Fruit fly (Drosophila melanogaster) whole organism, embryonic: ENCODE data around the gene mAChR-B.

ENCODE experiments used
- Bdp1 ChIP-seq: fragments of 200-800 bp; sonication (Bioruptor generic); optimal IDR thresholded peaks from 3 replicates; lab custom pipeline; 2016; ENCODE audit warnings: missing biosample characterization, missing genetic modification characterization
- Blimp-1 ChIP-seq: fragments of 200-800 bp; sonication (Bioruptor generic); optimal IDR thresholded peaks from 3 replicates; lab custom pipeline; 2018; ENCODE audit warnings: missing biosample characterization, missing genetic modification characterization, mild to moderate bottlenecking, moderate library complexity, missing genetic modification reagents
- CG10209 ChIP-seq: fragments of 200-800 bp; sonication (Bioruptor generic); optimal IDR thresholded peaks from 3 replicates; lab custom pipeline; 2017; ENCODE audit warnings: missing biosample characterization, mild to moderate bottlenecking, missing genetic modification characterization, missing genetic modification reagents
- CG12659 ChIP-seq: fragments of 200-800 bp; sonication (Bioruptor generic); optimal IDR thresholded peaks from 3 replicates; lab custom pipeline; 2017; ENCODE audit warnings: mild to moderate bottlenecking, missing biosample characterization, missing genetic modification reagents, missing genetic modification characterization
- CG12769 ChIP-seq: fragments of 200-800 bp; sonication (Bioruptor generic); optimal IDR thresholded peaks from 2 replicates; lab custom pipeline; 2019; ENCODE audit warnings: missing biosample characterization, mild to moderate bottlenecking, missing genetic modification characterization, moderate library complexity
- CG13287 ChIP-seq: fragments of 200-800 bp; sonication (Bioruptor generic); IDR thresholded peaks from 2 replicates; pipeline ENCODE4 v1.3.6; 2022; ENCODE audit warnings: missing biosample characterization, missing genetic modification characterization; ENCODE audit not compliant: partially characterized antibody
- CG13424 ChIP-seq: fragments of 200-800 bp; sonication (Bioruptor generic); optimal IDR thresholded peaks from 2 replicates; lab custom pipeline; 2019; ENCODE audit warnings: missing biosample characterization, mild to moderate bottlenecking, missing genetic modification characterization, moderate library complexity
- CG13775 ChIP-seq: fragments of 200-800 bp; sonication (Bioruptor generic); optimal IDR thresholded peaks from 3 replicates; lab custom pipeline; 2017; ENCODE audit warnings: missing biosample characterization, mild to moderate bottlenecking, missing genetic modification characterization
- CG1529 ChIP-seq: fragments of 200-800 bp; sonication (Bioruptor generic); optimal IDR thresholded peaks from 3 replicates; lab custom pipeline; 2018; ENCODE audit warnings: missing biosample characterization, missing genetic modification characterization
- CG16779 ChIP-seq: fragments of 200-800 bp; sonication (Bioruptor generic); IDR thresholded peaks from 2 replicates; pipeline ENCODE4 v1.3.6; 2022; ENCODE audit warnings: missing biosample characterization, missing genetic modification characterization
- CG17829 ChIP-seq: fragments of 200-800 bp; optimal IDR thresholded peaks from 2 replicates; lab custom pipeline; 2019; ENCODE audit warnings: missing biosample characterization, mild to moderate bottlenecking, missing genetic modification characterization, moderate library complexity
- CG2678 ChIP-seq: fragments of 200-800 bp; sonication (Bioruptor generic); optimal IDR thresholded peaks from 3 replicates; lab custom pipeline; 2019; ENCODE audit warnings: missing biosample characterization, mild to moderate bottlenecking, missing genetic modification characterization, moderate library complexity
- CG31365 ChIP-seq: fragments of 200-800 bp; sonication (Bioruptor generic); optimal IDR thresholded peaks from 2 replicates; lab custom pipeline; 2018; ENCODE audit warnings: missing biosample characterization, mild to moderate bottlenecking, missing genetic modification characterization
- CG32767 ChIP-seq: fragments of 200-800 bp; sonication (Bioruptor generic); IDR thresholded peaks from 2 replicates; pipeline ENCODE4 v1.3.6; 2022; ENCODE audit warnings: missing biosample characterization, missing genetic modification characterization
- CG33557 ChIP-seq: fragments of 200-800 bp; sonication (Bioruptor generic); optimal IDR thresholded peaks from 2 replicates; lab custom pipeline; 2019; ENCODE audit warnings: missing biosample characterization, mild to moderate bottlenecking, missing genetic modification characterization, moderate library complexity
- CG3407 ChIP-seq: fragments of 200-800 bp; sonication (Bioruptor generic); optimal IDR thresholded peaks from 2 replicates; lab custom pipeline; 2018; ENCODE audit warnings: missing biosample characterization, mild to moderate bottlenecking, missing genetic modification characterization
- CG34422 ChIP-seq: fragments of 200-800 bp; sonication (Bioruptor generic); IDR thresholded peaks from 3 replicates; pipeline ENCODE4 v1.3.6; 2022; ENCODE audit warnings: missing biosample characterization, missing genetic modification characterization
- CG4854 ChIP-seq: fragments of 200-800 bp; sonication (Bioruptor generic); optimal IDR thresholded peaks from 2 replicates; lab custom pipeline; 2016; ENCODE audit warnings: missing biosample characterization, missing genetic modification characterization, inconsistent platforms
- CG6254 ChIP-seq: fragments of 200-800 bp; sonication (Bioruptor generic); optimal IDR thresholded peaks from 3 replicates; lab custom pipeline; 2017; ENCODE audit warnings: mild to moderate bottlenecking, missing biosample characterization, missing genetic modification reagents, missing genetic modification characterization
- CG7745 ChIP-seq: fragments of 200-800 bp; sonication (Bioruptor generic); optimal IDR thresholded peaks from 2 replicates; lab custom pipeline; 2018; ENCODE audit warnings: missing biosample characterization, mild to moderate bottlenecking, missing genetic modification characterization, moderate library complexity
- CG8388 ChIP-seq: fragments of 200-800 bp; sonication (Bioruptor generic); optimal IDR thresholded peaks from 2 replicates; lab custom pipeline; 2019; ENCODE audit warnings: missing biosample characterization, mild to moderate bottlenecking, missing genetic modification characterization, moderate library complexity
- CG9215 ChIP-seq: fragments of 200-800 bp; sonication (Bioruptor generic); IDR thresholded peaks from 2 replicates; pipeline ENCODE4 v1.3.6; 2022; ENCODE audit warnings: missing biosample characterization, missing genetic modification characterization
- Camta ChIP-seq: fragments of 200-800 bp; sonication (Bioruptor generic); optimal IDR thresholded peaks from 2 replicates; lab custom pipeline; 2016; ENCODE audit warnings: missing biosample characterization, missing genetic modification characterization
- CoRest ChIP-seq: fragments of 200-800 bp; sonication (Bioruptor generic); optimal IDR thresholded peaks from 3 replicates; lab custom pipeline; 2018; ENCODE audit warnings: missing biosample characterization, mild to moderate bottlenecking, missing genetic modification characterization, moderate library complexity
- D ChIP-seq, 2 experiments: fragments of 200-800 bp in 1 of 2; fragments of >200 bp in 1 of 2; sonication (Bioruptor generic) in 1 of 2; optimal IDR thresholded peaks; 2 replicates in 1 of 2; 3 replicates in 1 of 2; lab custom pipeline; 2017; ENCODE audit warnings: mild to moderate bottlenecking in 1 of 2, missing biosample characterization in 1 of 2, missing genetic modification characterization in 1 of 2, missing genetic modification reagents in 1 of 2
- Deaf1 ChIP-seq: fragments of 200-800 bp; optimal IDR thresholded peaks from 3 replicates; lab custom pipeline; 2019; ENCODE audit warnings: missing biosample characterization, mild to moderate bottlenecking, missing genetic modification characterization, moderate library complexity
- Doc2 ChIP-seq: fragments of 200-800 bp; sonication (Bioruptor generic); IDR thresholded peaks from 2 replicates; pipeline ENCODE4 v1.3.6; 2022; ENCODE audit warnings: missing biosample characterization, missing genetic modification characterization
- Dp ChIP-seq: fragments of 200-800 bp; sonication (Bioruptor generic); optimal IDR thresholded peaks from 2 replicates; lab custom pipeline; 2018; ENCODE audit warnings: missing biosample characterization, mild to moderate bottlenecking, missing genetic modification characterization, moderate library complexity
- E2f1 ChIP-seq: fragments of 200-800 bp; sonication (Bioruptor generic); IDR thresholded peaks from 2 replicates; pipeline ENCODE4 v1.3.6; 2022; ENCODE audit warnings: missing biosample characterization, missing genetic modification characterization
- Ets97D ChIP-seq: fragments of 200-800 bp; sonication (Bioruptor generic); optimal IDR thresholded peaks from 3 replicates; lab custom pipeline; 2016; ENCODE audit warnings: missing biosample characterization, missing genetic modification characterization
- Lhr ChIP-seq: fragments of 200-800 bp; sonication (Bioruptor generic); optimal IDR thresholded peaks from 3 replicates; lab custom pipeline; 2017; ENCODE audit warnings: mild to moderate bottlenecking, missing biosample characterization, missing genetic modification reagents, missing genetic modification characterization
- Neu2 ChIP-seq: fragments of 200-800 bp; sonication (Bioruptor generic); optimal IDR thresholded peaks from 3 replicates; lab custom pipeline; 2016; ENCODE audit warnings: missing biosample characterization, missing genetic modification characterization, borderline replicate concordance
- Sin3A ChIP-seq: fragments of >200 bp; optimal IDR thresholded peaks from 2 replicates; lab custom pipeline; 2018
- Sox102F ChIP-seq: fragments of 200-800 bp; sonication (Bioruptor generic); optimal IDR thresholded peaks from 2 replicates; lab custom pipeline; 2018; ENCODE audit warnings: missing biosample characterization, mild to moderate bottlenecking, missing genetic modification characterization, moderate library complexity
- Sry-δ ChIP-seq: fragments of 200-800 bp; sonication (Bioruptor generic); optimal IDR thresholded peaks from 2 replicates; lab custom pipeline; 2016; ENCODE audit warnings: missing biosample characterization, missing genetic modification characterization
- btn ChIP-seq: fragments of 200-800 bp; sonication (Bioruptor generic); optimal IDR thresholded peaks from 2 replicates; lab custom pipeline; 2016; ENCODE audit warnings: missing biosample characterization, missing genetic modification characterization
- ci ChIP-seq: fragments of 200-800 bp; sonication (Bioruptor generic); IDR thresholded peaks from 3 replicates; pipeline ENCODE4 v1.3.6; 2022; ENCODE audit warnings: missing biosample characterization, missing genetic modification characterization
- disco-r ChIP-seq: fragments of 200-800 bp; sonication (Bioruptor generic); optimal IDR thresholded peaks from 2 replicates; lab custom pipeline; 2016; ENCODE audit warnings: missing biosample characterization, missing genetic modification characterization
- grn ChIP-seq: fragments of 200-800 bp; sonication (Bioruptor generic); optimal IDR thresholded peaks from 3 replicates; lab custom pipeline; 2017; ENCODE audit warnings: missing biosample characterization, missing genetic modification characterization
- hbn ChIP-seq: fragments of 200-800 bp; sonication (Bioruptor generic); IDR thresholded peaks from 2 replicates; pipeline ENCODE4 v1.3.6; 2022; ENCODE audit warnings: missing biosample characterization, missing genetic modification characterization; ENCODE audit not compliant: partially characterized antibody
- kay ChIP-seq: fragments of 200-800 bp; sonication (Bioruptor generic); optimal IDR thresholded peaks from 2 replicates; lab custom pipeline; 2016; ENCODE audit warnings: missing biosample characterization, missing genetic modification characterization
- lmd ChIP-seq: fragments of 200-800 bp; sonication (Bioruptor generic); IDR thresholded peaks from 2 replicates; pipeline ENCODE4 v1.3.6; 2022; ENCODE audit warnings: missing biosample characterization, missing genetic modification characterization
- mam ChIP-seq: fragments of 200-800 bp; sonication (Bioruptor generic); optimal IDR thresholded peaks from 3 replicates; lab custom pipeline; 2016; ENCODE audit warnings: missing biosample characterization, missing genetic modification characterization
- nerfin-2 ChIP-seq: fragments of 200-800 bp; sonication (Bioruptor generic); IDR thresholded peaks from 2 replicates; pipeline ENCODE4 v1.3.6; 2022; ENCODE audit warnings: missing biosample characterization, missing genetic modification characterization; ENCODE audit not compliant: partially characterized antibody
- p53 ChIP-seq: fragments of 200-800 bp; sonication (Bioruptor generic); optimal IDR thresholded peaks from 2 replicates; lab custom pipeline; 2016; ENCODE audit warnings: missing biosample characterization, missing genetic modification characterization
- sim ChIP-seq: fragments of 200-800 bp; sonication (Bioruptor generic); IDR thresholded peaks from 2 replicates; pipeline ENCODE4 v1.3.6; 2022; ENCODE audit warnings: missing biosample characterization, missing genetic modification characterization
- slou ChIP-seq: fragments of 200-800 bp; sonication (Bioruptor generic); optimal IDR thresholded peaks from 3 replicates; lab custom pipeline; 2016; ENCODE audit warnings: missing biosample characterization, missing genetic modification characterization
- stwl ChIP-seq: fragments of 200-800 bp; sonication (Bioruptor generic); optimal IDR thresholded peaks from 3 replicates; lab custom pipeline; 2018; ENCODE audit warnings: missing biosample characterization, mild to moderate bottlenecking, missing genetic modification characterization, moderate library complexity
- sug ChIP-seq: fragments of 200-800 bp; optimal IDR thresholded peaks from 2 replicates; lab custom pipeline; 2019; ENCODE audit warnings: missing biosample characterization, mild to moderate bottlenecking, missing genetic modification characterization, moderate library complexity
- zen ChIP-seq: fragments of 200-800 bp; sonication (Bioruptor generic); optimal IDR thresholded peaks from 3 replicates; lab custom pipeline; 2018; ENCODE audit warnings: missing biosample characterization, mild to moderate bottlenecking, missing genetic modification characterization, moderate library complexity

Gene mAChR-B

dm6 chr3R:8110198-8110642 is 51.1 kb downstream of the mAChR-B start (continued):
- TF ChIP-seq CG13287 (GFP tag; lab: Robert Waterston, UW) (no peak), CG31365 (peak; percentile 23), CG33557 (peak; percentile 22), CG10209 (GFP tag; lab: Kevin White, UChicago) (peak; percentile 61), CG17829 (peak; percentile 65), CG13424 (tag; lab: Kevin White, UChicago) (peak; percentile 75), kay (GFP tag; lab: Kevin White, UChicago) (peak; percentile 82), Deaf1 (tag; lab: Kevin White, UChicago) (peak; percentile 12), CG4854 (GFP tag; lab: Kevin White, UChicago) (no peak), nerfin-2 (GFP tag; lab: Robert Waterston, UW) (no peak), Dp (GFP tag; lab: Kevin White, UChicago) (no peak), CG1529 (peak; percentile 59), slou (GFP tag; lab: Kevin White, UChicago) (peak; percentile 21), Lhr (no peak), CG3407 (no peak), Ets97D (GFP tag; lab: Kevin White, UChicago) (peak; percentile 5), Sin3A (lab: Kevin White, UChicago) (no peak), CoRest (peak; percentile 73), Blimp-1 (GFP tag; lab: Kevin White, UChicago) (peak; percentile 68), Camta (GFP tag; lab: Kevin White, UChicago) (peak; percentile 47), stwl (tag; lab: Kevin White, UChicago) (no peak), E2f1 (GFP tag; lab: Robert Waterston, UW) (peak; percentile 35; the same call in 1 of the 2 replicates), CG9215 (GFP tag; lab: Robert Waterston, UW) (peak; percentile 47; the same call in 1 of the 2 replicates), CG12769 (tag; lab: Kevin White, UChicago) (peak; percentile 56), D (optimal IDR thresholded peaks at IDR 0.05; lab: Kevin White, UChicago) (no peak), D (GFP tag; optimal IDR thresholded peaks at IDR 0.05; lab: Kevin White, UChicago) (peak; percentile 74), ci (peak; percentile 68), CG7745 (tag; lab: Kevin White, UChicago) (no peak), CG13775 (GFP tag; lab: Kevin White, UChicago) (peak; percentile 57), p53 (GFP tag; lab: Kevin White, UChicago) (no peak), lmd (peak; percentile 70), CG12659 (GFP tag; lab: Kevin White, UChicago) (peak; percentile 70), zen (tag; lab: Kevin White, UChicago) (no peak), hbn (no peak), CG2678 (tag; lab: Kevin White, UChicago) (peak; percentile 81), Sox102F (GFP tag; lab: Kevin White, UChicago) (peak; percentile 79), CG34422 (peak; percentile 63; the same call in 2 of the 3 replicates), Neu2 (no peak), grn (GFP tag; lab: Kevin White, UChicago) (no peak), CG8388 (peak; percentile 55), Doc2 (GFP tag; lab: Robert Waterston, UW) (no peak), Sry-δ (GFP tag; lab: Kevin White, UChicago) (peak; percentile 22), CG32767 (GFP tag; lab: Robert Waterston, UW) (peak; percentile 82), CG16779 (GFP tag; lab: Robert Waterston, UW) (0 out of 2 replicates have a peak, but pooled peaks have one; percentile 19), sim (GFP tag; lab: Robert Waterston, UW) (no peak), mam (GFP tag; lab: Kevin White, UChicago) (peak; percentile 74), disco-r (GFP tag; lab: Kevin White, UChicago) (peak; percentile 31), Bdp1 (GFP tag; lab: Kevin White, UChicago) (peak; percentile 18), CG6254 (peak; percentile 30), btn (GFP tag; lab: Kevin White, UChicago) (peak; percentile 41), sug (tag; lab: Kevin White, UChicago) (peak; percentile 41)
